Worm (Caenorhabditis elegans) whole organism, midembryonic: ENCODE results near the gene F54B3.4.

Source experiments
- T22C8.4 ChIP-seq: fragments of 200-800 bp; sonication (Bioruptor generic); IDR thresholded peaks from 2 replicates; pipeline ENCODE4 v1.3.6; 2022; ENCODE audit warnings: missing genetic modification characterization, missing compliant biosample characterization
- cog-1 ChIP-seq: sonication (generic microtip); optimal IDR thresholded peaks from 2 replicates; lab custom pipeline; 2016; ENCODE audit warnings: missing genetic modification characterization, missing compliant biosample characterization
- flt-1 ChIP-seq: fragments of 200-800 bp; sonication (Bioruptor generic); IDR thresholded peaks from 2 replicates; pipeline ENCODE4 v1.3.6; 2022; ENCODE audit warnings: missing genetic modification characterization, missing compliant biosample characterization
- med-1 ChIP-seq: sonication (generic microtip); optimal IDR thresholded peaks from 2 replicates; lab custom pipeline; 2017; ENCODE audit warnings: missing genetic modification characterization, mild to moderate bottlenecking, missing compliant biosample characterization, antibody characterized with exemption, missing genetic modification reagents; ENCODE audit not compliant: insufficient read depth
- ref-1 ChIP-seq: fragments of 200-800 bp; sonication (Bioruptor generic); conservative IDR thresholded peaks from 2 replicates; pipeline ENCODE4 v1.3.6; 2022; ENCODE audit warnings: missing genetic modification reagents, missing genetic modification characterization, missing compliant biosample characterization
- tab-1 ChIP-seq: fragments of 200-800 bp; sonication (Bioruptor generic); IDR thresholded peaks from 2 replicates; pipeline ENCODE4 v1.3.6; 2022; ENCODE audit warnings: missing genetic modification characterization, missing compliant biosample characterization
- ztf-29 ChIP-seq: fragments of 200-800 bp; sonication (Bioruptor generic); IDR thresholded peaks from 2 replicates; pipeline ENCODE4 v1.3.6; 2022; ENCODE audit warnings: missing genetic modification reagents, missing genetic modification characterization, missing compliant biosample characterization

DNA sequence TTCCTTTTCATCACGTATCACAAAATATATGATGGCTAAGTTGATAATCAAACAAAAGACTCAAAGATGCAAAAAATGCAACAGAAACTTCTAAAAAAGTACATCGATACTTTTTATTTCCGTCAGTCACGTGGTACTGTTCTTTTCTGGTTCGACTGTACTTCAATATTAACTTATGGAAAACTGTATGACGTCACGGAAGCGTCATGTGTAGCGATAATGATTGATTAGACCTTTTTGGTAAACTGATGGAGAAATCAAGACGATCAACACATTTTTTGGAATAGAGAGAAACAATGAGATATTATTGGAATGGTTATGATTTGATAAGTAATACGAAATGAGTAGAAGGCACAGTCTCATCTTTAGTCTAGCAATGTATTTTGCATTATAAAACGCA, 23.3 kb upstream of the F54B3.4 start:
- TF ChIP-seq T22C8.4 (GFP tag; lab: Robert Waterston, UW): no peak
- TF ChIP-seq cog-1 (tag; lab: Kevin White, UChicago): no peak
- no peak for TF ChIP-seq med-1
- no peak for TF ChIP-seq ztf-29 (GFP tag; lab: Robert Waterston, UW)
- TF ChIP-seq tab-1 (GFP tag; lab: Robert Waterston, UW): no peak
- TF ChIP-seq ref-1 (GFP tag; lab: Robert Waterston, UW): no peak
- TF ChIP-seq flt-1 (GFP tag; lab: Robert Waterston, UW): no peak
